Worm (Caenorhabditis elegans) whole organism, young adult: ENCODE results near the gene F17E9.4.

Experiments used
- K11D2.4 ChIP-seq: fragments of 200-800 bp; sonication (Bioruptor generic); IDR thresholded peaks from 2 replicates; pipeline ENCODE4 v1.3.6; 2022; ENCODE audit warnings: missing genetic modification reagents, missing genetic modification characterization, missing compliant biosample characterization
- dpl-1 ChIP-seq: fragments of 150-350 bp; optimal IDR thresholded peaks from 2 replicates; lab custom pipeline; 2014; ENCODE audit warnings: missing biosample characterization, missing genetic modification reagents, missing genetic modification characterization
- him-1 ChIP-seq: sonication (generic microtip); optimal IDR thresholded peaks from 2 replicates; lab custom pipeline; 2016; ENCODE audit warnings: missing genotype, missing genetic modification reagents, missing genetic modification characterization, missing compliant biosample characterization
- hmg-20 ChIP-seq: fragments of 200-800 bp; sonication (Bioruptor generic); IDR thresholded peaks from 2 replicates; pipeline ENCODE4 v1.3.6; 2022; ENCODE audit warnings: missing genetic modification reagents, missing genetic modification characterization, missing compliant biosample characterization
- pha-4 ChIP-seq: fragments of 150-350 bp; sonication (generic microtip); optimal IDR thresholded peaks from 2 replicates; lab custom pipeline; 2014; ENCODE audit warnings: missing biosample characterization, missing genetic modification reagents, missing genetic modification characterization
- sdz-38 ChIP-seq: sonication (generic microtip); optimal IDR thresholded peaks from 2 replicates; lab custom pipeline; 2016; ENCODE audit warnings: missing genotype, missing genetic modification characterization, missing compliant biosample characterization

ce11 chrIV:8384737-8385136 is 36.6 kb downstream of the F17E9.4 start:
- TF ChIP-seq dpl-1 (no peak), sdz-38 (tag; lab: Kevin White, UChicago) (no peak), him-1 (no peak), K11D2.4 (GFP tag; lab: Robert Waterston, UW) (no peak), hmg-20 (GFP tag; lab: Robert Waterston, UW) (no peak), pha-4 (tag; lab: Kevin White, UChicago) (no peak)
